Fruit fly (Drosophila melanogaster) whole organism, embryonic: Measurements from ENCODE around the gene CAH7.

ENCODE experiments used
- Bdp1 ChIP-seq: fragments of 200-800 bp; sonication (Bioruptor generic); optimal IDR thresholded peaks from 3 replicates; lab custom pipeline; 2016; ENCODE audit warnings: missing biosample characterization, missing genetic modification characterization
- CG10366 ChIP-seq: fragments of 200-800 bp; sonication (Bioruptor generic); IDR thresholded peaks from 2 replicates; pipeline ENCODE4 v1.3.6; 2022; ENCODE audit warnings: missing biosample characterization, missing genetic modification characterization
- CG11695 ChIP-seq: fragments of 200-800 bp; sonication (Bioruptor generic); IDR thresholded peaks from 3 replicates; pipeline ENCODE4 v1.3.6; 2022; ENCODE audit warnings: missing biosample characterization, missing genetic modification characterization
- CG11723 ChIP-seq: fragments of 200-800 bp; sonication (Bioruptor generic); optimal IDR thresholded peaks from 2 replicates; lab custom pipeline; 2017; ENCODE audit warnings: missing biosample characterization, mild to moderate bottlenecking, missing genetic modification characterization
- CG12155 ChIP-seq: fragments of 200-800 bp; sonication (Bioruptor generic); optimal IDR thresholded peaks from 3 replicates; lab custom pipeline; 2016; ENCODE audit warnings: missing biosample characterization, missing genetic modification characterization
- CG1529 ChIP-seq: fragments of 200-800 bp; sonication (Bioruptor generic); optimal IDR thresholded peaks from 3 replicates; lab custom pipeline; 2018; ENCODE audit warnings: missing biosample characterization, missing genetic modification characterization
- CG1602 ChIP-seq: fragments of 200-800 bp; sonication (Bioruptor generic); optimal IDR thresholded peaks from 3 replicates; lab custom pipeline; 2016; ENCODE audit warnings: missing biosample characterization, missing genetic modification characterization
- CG17361 ChIP-seq: fragments of 200-800 bp; sonication (Bioruptor generic); IDR thresholded peaks from 3 replicates; pipeline ENCODE4 v1.3.6; 2022; ENCODE audit warnings: missing biosample characterization, missing genetic modification characterization
- CG17568 ChIP-seq: fragments of 200-800 bp; sonication (Bioruptor generic); optimal IDR thresholded peaks from 2 replicates; lab custom pipeline; 2018; ENCODE audit warnings: missing biosample characterization, mild to moderate bottlenecking, missing genetic modification characterization, moderate library complexity
- CG17612 ChIP-seq: fragments of 200-800 bp; sonication (Bioruptor generic); IDR thresholded peaks from 2 replicates; pipeline ENCODE4 v1.3.6; 2022; ENCODE audit warnings: missing biosample characterization, missing genetic modification characterization
- CG1792 ChIP-seq: fragments of 200-800 bp; sonication (Bioruptor generic); optimal IDR thresholded peaks from 2 replicates; lab custom pipeline; 2016; ENCODE audit warnings: missing biosample characterization, missing genetic modification characterization
- CG18262 ChIP-seq: fragments of 200-800 bp; optimal IDR thresholded peaks from 3 replicates; lab custom pipeline; 2019; ENCODE audit warnings: missing biosample characterization, mild to moderate bottlenecking, missing genetic modification characterization, moderate library complexity
- CG1832 ChIP-seq: fragments of 200-800 bp; sonication (Bioruptor generic); optimal IDR thresholded peaks from 2 replicates; lab custom pipeline; 2017; ENCODE audit warnings: missing biosample characterization, mild to moderate bottlenecking, missing genetic modification characterization, inconsistent platforms
- CG31224 ChIP-seq: fragments of 200-800 bp; sonication (Bioruptor generic); IDR thresholded peaks from 2 replicates; pipeline ENCODE4 v1.3.6; 2022; ENCODE audit warnings: missing biosample characterization, missing genetic modification characterization
- CG33557 ChIP-seq: fragments of 200-800 bp; sonication (Bioruptor generic); optimal IDR thresholded peaks from 2 replicates; lab custom pipeline; 2019; ENCODE audit warnings: missing biosample characterization, mild to moderate bottlenecking, missing genetic modification characterization, moderate library complexity
- CG34224 ChIP-seq: fragments of 200-800 bp; sonication (Bioruptor generic); IDR thresholded peaks from 3 replicates; pipeline ENCODE4 v1.3.6; 2022; ENCODE audit warnings: missing biosample characterization, missing genetic modification characterization; ENCODE audit not compliant: partially characterized antibody
- CG3726 ChIP-seq: fragments of 200-800 bp; sonication (Bioruptor generic); IDR thresholded peaks from 3 replicates; pipeline ENCODE4, ENCODE4 v1.3.6; 2022; ENCODE audit warnings: missing biosample characterization, missing genetic modification characterization
- CG4730 ChIP-seq: fragments of 200-800 bp; sonication (Bioruptor generic); IDR thresholded peaks from 2 replicates; pipeline ENCODE4 v1.3.6; 2022; ENCODE audit warnings: missing biosample characterization, missing genetic modification characterization
- CG6654 ChIP-seq: fragments of 200-800 bp; sonication (Bioruptor generic); optimal IDR thresholded peaks from 2 replicates; lab custom pipeline; 2017; ENCODE audit warnings: missing biosample characterization, mild to moderate bottlenecking, missing genetic modification characterization
- CG6765 ChIP-seq: fragments of 200-800 bp; sonication (Bioruptor generic); optimal IDR thresholded peaks from 3 replicates; lab custom pipeline; 2017; ENCODE audit warnings: missing biosample characterization, mild to moderate bottlenecking, missing genetic modification characterization
- CG6854 ChIP-seq: fragments of 200-800 bp; sonication (Bioruptor generic); optimal IDR thresholded peaks from 3 replicates; lab custom pipeline; 2017; ENCODE audit warnings: missing biosample characterization, mild to moderate bottlenecking, missing genetic modification characterization
- CG7357 ChIP-seq: fragments of 200-800 bp; sonication (Bioruptor generic); IDR thresholded peaks from 3 replicates; pipeline ENCODE4 v1.3.6; 2022; ENCODE audit warnings: missing biosample characterization, missing genetic modification characterization
- CG7928 ChIP-seq: fragments of 200-800 bp; sonication (Bioruptor generic); optimal IDR thresholded peaks from 2 replicates; lab custom pipeline; 2017; ENCODE audit warnings: missing biosample characterization, mild to moderate bottlenecking, missing genetic modification characterization
- CG7963 ChIP-seq: fragments of 200-800 bp; sonication (Bioruptor generic); IDR thresholded peaks from 3 replicates; pipeline ENCODE4 v1.3.6; 2022; ENCODE audit warnings: missing biosample characterization, missing genetic modification characterization; ENCODE audit not compliant: partially characterized antibody
- CG8924 ChIP-seq: fragments of 200-800 bp; optimal IDR thresholded peaks from 3 replicates; lab custom pipeline; 2019; ENCODE audit warnings: missing biosample characterization, mild to moderate bottlenecking, missing genetic modification characterization, moderate library complexity
- CG9727 ChIP-seq: fragments of 200-800 bp; sonication (Bioruptor generic); optimal IDR thresholded peaks from 3 replicates; lab custom pipeline; 2017; ENCODE audit warnings: missing biosample characterization, mild to moderate bottlenecking, missing genetic modification characterization
- Chrac-16 ChIP-seq: fragments of 200-800 bp; sonication (Bioruptor generic); optimal IDR thresholded peaks from 3 replicates; lab custom pipeline; 2016; ENCODE audit warnings: missing biosample characterization, missing genetic modification characterization
- Fer1 ChIP-seq: fragments of 200-800 bp; sonication (Bioruptor generic); optimal IDR thresholded peaks from 2 replicates; lab custom pipeline; 2017; ENCODE audit warnings: missing biosample characterization, mild to moderate bottlenecking, missing genetic modification characterization
- Fer2 ChIP-seq: fragments of 200-800 bp; sonication (Bioruptor generic); optimal IDR thresholded peaks from 2 replicates; lab custom pipeline; 2018; ENCODE audit warnings: missing biosample characterization, mild to moderate bottlenecking, missing genetic modification characterization, moderate library complexity
- NC2β ChIP-seq: fragments of 200-800 bp; sonication (Bioruptor generic); optimal IDR thresholded peaks from 2 replicates; lab custom pipeline; 2016; ENCODE audit warnings: missing biosample characterization, missing genetic modification characterization
- Rfx ChIP-seq: fragments of 200-800 bp; sonication (Bioruptor generic); IDR thresholded peaks from 2 replicates; pipeline ENCODE4 v1.3.6; 2022; ENCODE audit warnings: missing biosample characterization, missing genetic modification characterization
- Rx ChIP-seq: fragments of 200-800 bp; sonication (Bioruptor generic); IDR thresholded peaks from 2 replicates; pipeline ENCODE4 v1.3.6; 2022; ENCODE audit warnings: missing biosample characterization, missing genetic modification characterization
- Side ChIP-seq: fragments of 200-800 bp; sonication (Bioruptor generic); optimal IDR thresholded peaks from 2 replicates; lab custom pipeline; 2016; ENCODE audit warnings: missing biosample characterization, missing genetic modification characterization
- Six4 ChIP-seq: fragments of 200-800 bp; sonication (Bioruptor generic); optimal IDR thresholded peaks from 2 replicates; lab custom pipeline; 2016; ENCODE audit warnings: missing biosample characterization, missing genetic modification characterization
- ac ChIP-seq: fragments of 200-800 bp; sonication (Bioruptor generic); optimal IDR thresholded peaks from 3 replicates; lab custom pipeline; 2017; ENCODE audit warnings: missing biosample characterization, mild to moderate bottlenecking, missing genetic modification characterization
- ap ChIP-seq: fragments of 200-800 bp; sonication (Bioruptor generic); IDR thresholded peaks from 2 replicates; pipeline ENCODE4 v1.3.6; 2022; ENCODE audit warnings: missing biosample characterization, missing genetic modification characterization
- disco-r ChIP-seq: fragments of 200-800 bp; sonication (Bioruptor generic); optimal IDR thresholded peaks from 2 replicates; lab custom pipeline; 2016; ENCODE audit warnings: missing biosample characterization, missing genetic modification characterization
- esg ChIP-seq: fragments of 200-800 bp; sonication (Bioruptor generic); conservative IDR thresholded peaks from 2 replicates; pipeline ENCODE4 v1.3.6; 2022; ENCODE audit warnings: missing biosample characterization, missing genetic modification characterization
- knrl ChIP-seq: fragments of 200-800 bp; sonication (Bioruptor generic); IDR thresholded peaks from 3 replicates; pipeline ENCODE4 v1.3.6; 2022; ENCODE audit warnings: missing biosample characterization, missing genetic modification characterization; ENCODE audit not compliant: partially characterized antibody
- nau ChIP-seq: fragments of 200-800 bp; sonication (Bioruptor generic); optimal IDR thresholded peaks from 3 replicates; lab custom pipeline; 2017; ENCODE audit warnings: missing biosample characterization, mild to moderate bottlenecking, missing genetic modification characterization, missing genetic modification reagents
- nerfin-1 ChIP-seq: fragments of 200-800 bp; sonication (Bioruptor generic); optimal IDR thresholded peaks from 3 replicates; lab custom pipeline; 2019; ENCODE audit warnings: missing biosample characterization, mild to moderate bottlenecking, missing genetic modification characterization, moderate library complexity
- phol ChIP-seq: fragments of 200-800 bp; sonication (Bioruptor generic); optimal IDR thresholded peaks from 3 replicates; lab custom pipeline; 2018; ENCODE audit warnings: missing biosample characterization, mild to moderate bottlenecking, missing genetic modification characterization, moderate library complexity
- pita ChIP-seq: fragments of 200-800 bp; sonication (Bioruptor generic); optimal IDR thresholded peaks from 2 replicates; lab custom pipeline; 2017; ENCODE audit warnings: missing biosample characterization, mild to moderate bottlenecking, missing genetic modification characterization
- pros ChIP-seq: fragments of 200-800 bp; sonication (Bioruptor generic); optimal IDR thresholded peaks from 3 replicates; lab custom pipeline; 2019; ENCODE audit warnings: missing biosample characterization, mild to moderate bottlenecking, missing genetic modification characterization, moderate library complexity
- salm ChIP-seq: fragments of 200-800 bp; sonication (Bioruptor generic); optimal IDR thresholded peaks from 2 replicates; lab custom pipeline; 2018; ENCODE audit warnings: missing biosample characterization, mild to moderate bottlenecking, missing genetic modification characterization
- shn ChIP-seq: fragments of 200-800 bp; sonication (Bioruptor generic); optimal IDR thresholded peaks from 3 replicates; lab custom pipeline; 2016; ENCODE audit warnings: missing biosample characterization, missing genetic modification characterization
- slp2 ChIP-seq: fragments of 200-800 bp; sonication (Bioruptor generic); optimal IDR thresholded peaks from 2 replicates; lab custom pipeline; 2016; ENCODE audit warnings: missing biosample characterization, missing genetic modification characterization
- sqz ChIP-seq: fragments of 200-800 bp; sonication (Bioruptor generic); optimal IDR thresholded peaks from 3 replicates; lab custom pipeline; 2018; ENCODE audit warnings: missing biosample characterization, mild to moderate bottlenecking, missing genetic modification characterization
- unpg ChIP-seq: fragments of 200-800 bp; sonication (Bioruptor generic); optimal IDR thresholded peaks from 3 replicates; lab custom pipeline; 2018; ENCODE audit warnings: missing biosample characterization, mild to moderate bottlenecking, missing genetic modification characterization, moderate library complexity
- zen2 ChIP-seq: fragments of 200-800 bp; sonication (Bioruptor generic); IDR thresholded peaks from 3 replicates; pipeline ENCODE4 v1.3.6; 2022; ENCODE audit warnings: missing biosample characterization, missing genetic modification characterization; ENCODE audit not compliant: partially characterized antibody
- zf30C ChIP-seq: fragments of 200-800 bp; sonication (Bioruptor generic); optimal IDR thresholded peaks from 3 replicates; lab custom pipeline; 2018; ENCODE audit warnings: missing biosample characterization, mild to moderate bottlenecking, missing genetic modification characterization

CAH7 gene

DNA sequence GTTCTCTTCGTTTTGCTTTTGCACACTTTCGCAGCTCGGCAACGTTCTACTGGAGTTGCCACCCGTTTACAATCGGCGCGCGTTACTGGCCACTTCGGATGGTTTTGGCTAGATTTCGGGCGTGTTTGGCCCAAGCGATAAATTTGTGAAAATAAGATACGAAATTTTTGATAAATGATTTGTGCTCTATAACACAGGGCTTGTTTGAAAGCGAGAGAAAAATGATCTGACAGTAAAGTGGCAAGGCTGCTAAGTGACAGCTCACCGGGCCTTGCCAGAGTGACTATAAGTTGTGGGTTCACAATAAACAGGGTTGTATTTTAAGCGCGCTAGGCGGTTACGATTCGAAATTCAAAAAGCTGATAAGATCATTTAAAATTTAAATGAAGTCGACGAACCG is 2.1 kb upstream of the CAH7 start, which contains the start of gene Fmr1 (continued):
- TF ChIP-seq Fer1: peak; percentile 56
- TF ChIP-seq pita (GFP tag; lab: Kevin White, UChicago): no peak
- peak; percentile 33 for TF ChIP-seq Fer2
- peak; percentile 41 for TF ChIP-seq disco-r (GFP tag; lab: Kevin White, UChicago)
- no peak for TF ChIP-seq CG1529 (GFP tag; lab: Kevin White, UChicago)
- TF ChIP-seq CG6654 (GFP tag; lab: Kevin White, UChicago): no peak
- peak; percentile 41 for TF ChIP-seq CG11723 (GFP tag; lab: Kevin White, UChicago)
- TF ChIP-seq CG11695 (GFP tag; lab: Robert Waterston, UW): no peak
- TF ChIP-seq Rfx (GFP tag; lab: Robert Waterston, UW): peak; percentile 68
- no peak for TF ChIP-seq CG6765 (GFP tag; lab: Kevin White, UChicago)
- TF ChIP-seq Bdp1 (GFP tag; lab: Kevin White, UChicago): peak; percentile 68
- TF ChIP-seq ap (GFP tag; lab: Robert Waterston, UW): 0 out of 2 replicates have a peak, but pooled peaks have one; percentile 23
- peak; percentile 60 for TF ChIP-seq shn (GFP tag; lab: Kevin White, UChicago)
- TF ChIP-seq CG31224 (GFP tag; lab: Robert Waterston, UW): no peak
- peak; percentile 18 for TF ChIP-seq Chrac-16 (GFP tag; lab: Kevin White, UChicago)
- peak; percentile 17 for TF ChIP-seq CG18262 (tag; lab: Kevin White, UChicago)
- no peak for TF ChIP-seq CG3726 (GFP tag; lab: Robert Waterston, UW)
- TF ChIP-seq nau (GFP tag; lab: Kevin White, UChicago): no peak
- no peak for TF ChIP-seq CG1832 (GFP tag; lab: Kevin White, UChicago)
- TF ChIP-seq CG7928 (GFP tag; lab: Kevin White, UChicago): peak; percentile 18
- TF ChIP-seq zen2: no peak
- TF ChIP-seq NC2β: peak; percentile 65
- no peak for TF ChIP-seq sqz (GFP tag; lab: Kevin White, UChicago)
- TF ChIP-seq CG17612 (GFP tag; lab: Robert Waterston, UW): no peak
- TF ChIP-seq CG7357 (GFP tag; lab: Robert Waterston, UW): no peak
- TF ChIP-seq CG4730 (GFP tag; lab: Robert Waterston, UW): no peak
- TF ChIP-seq phol: peak; percentile 74
- peak; percentile 61 for TF ChIP-seq CG17361 (GFP tag; lab: Robert Waterston, UW)
- no peak for TF ChIP-seq CG34224
- peak; percentile 52 for TF ChIP-seq CG1792 (GFP tag; lab: Kevin White, UChicago)
- TF ChIP-seq CG6854 (GFP tag; lab: Kevin White, UChicago): no peak
- no peak for TF ChIP-seq pros (GFP tag; lab: Kevin White, UChicago)
- TF ChIP-seq CG8924 (tag; lab: Kevin White, UChicago): peak; percentile 32
- TF ChIP-seq nerfin-1 (tag; lab: Kevin White, UChicago): peak; percentile 24
- peak; percentile 42 for TF ChIP-seq Six4 (GFP tag; lab: Kevin White, UChicago)
- TF ChIP-seq CG9727 (GFP tag; lab: Kevin White, UChicago): peak; percentile 17
- TF ChIP-seq CG17568 (GFP tag; lab: Kevin White, UChicago): no peak
- TF ChIP-seq salm (tag; lab: Kevin White, UChicago): no peak
- no peak for TF ChIP-seq CG33557 (GFP tag; lab: Kevin White, UChicago)
- TF ChIP-seq CG7963 (GFP tag; lab: Robert Waterston, UW): no peak
- TF ChIP-seq Side (GFP tag; lab: Kevin White, UChicago): peak; percentile 27
- no peak; the same call in 1 of the 2 replicates for TF ChIP-seq esg (GFP tag; lab: Robert Waterston, UW)
- no peak for TF ChIP-seq ac (GFP tag; lab: Kevin White, UChicago)
- peak; percentile 49; the same call in 1 of the 3 replicates for TF ChIP-seq knrl
- no peak for TF ChIP-seq CG1602 (GFP tag; lab: Kevin White, UChicago)
- peak; percentile 43 for TF ChIP-seq unpg (GFP tag; lab: Kevin White, UChicago)
- TF ChIP-seq slp2 (GFP tag; lab: Kevin White, UChicago): peak; percentile 49
- no peak for TF ChIP-seq CG10366 (GFP tag; lab: Robert Waterston, UW)
- no peak for TF ChIP-seq Rx
- TF ChIP-seq zf30C (GFP tag; lab: Kevin White, UChicago): no peak
- TF ChIP-seq CG12155 (GFP tag; lab: Kevin White, UChicago): peak; percentile 46
